Fruit fly (Drosophila melanogaster): ENCODE measurements around the gene obst-H.

Gene obst-H

DNA sequence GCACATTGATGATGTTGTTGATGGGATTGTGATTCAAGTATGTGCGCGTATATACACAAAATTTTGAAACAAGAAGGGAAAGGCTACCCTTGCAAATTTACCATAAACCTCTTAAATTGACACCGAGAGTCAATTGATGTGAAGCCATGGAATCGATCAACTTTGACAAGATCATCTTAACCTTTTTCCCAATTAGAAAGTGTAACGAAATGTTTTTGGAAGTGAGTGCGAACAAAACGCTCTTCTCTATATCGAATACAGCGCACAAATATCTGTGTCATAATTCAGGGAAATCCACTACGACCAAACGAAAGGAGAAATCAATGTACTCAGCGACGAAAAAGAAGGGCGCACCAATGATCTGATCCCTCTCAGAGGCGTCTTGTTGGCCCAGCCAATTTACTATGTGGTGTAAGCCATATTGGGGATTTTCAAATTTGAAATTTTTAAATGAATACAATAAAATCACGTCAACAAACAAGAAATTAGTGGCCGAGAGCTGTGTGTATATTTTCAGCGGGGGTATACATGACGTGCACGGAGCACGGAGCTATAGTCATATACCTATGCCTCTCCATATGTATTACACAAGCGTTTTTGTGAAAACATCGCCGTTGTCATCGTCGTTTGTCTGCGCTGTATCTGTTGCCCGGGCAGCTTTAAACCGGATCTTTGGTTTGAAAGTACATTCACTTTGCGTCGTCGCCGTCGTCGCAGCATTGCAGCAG lies 4.5 kb upstream of the obst-H start (continued):
- TF ChIP-seq Dfd (GFP tag; optimal IDR thresholded peaks at IDR 0.05) (no peak), dysf (GFP tag; IDR thresholded peaks at IDR 0.05) (peak; percentile 53), CG17328 (GFP tag; IDR thresholded peaks at IDR 0.05) (peak; percentile 20; the same call in 1 of the 2 replicates), pum (GFP tag; optimal IDR thresholded peaks at IDR 0.05) (peak; percentile 19), lilli (GFP tag; optimal IDR thresholded peaks at IDR 0.05) (peak; percentile 29), CG17361 (GFP tag; IDR thresholded peaks at IDR 0.05) (no peak), tap (tag; optimal IDR thresholded peaks at IDR 0.05) (peak; percentile 43), CG17802 (tag; optimal IDR thresholded peaks at IDR 0.05) (peak; percentile 46), dpn (GFP tag; optimal IDR thresholded peaks at IDR 0.05) (peak in 1 of 2 experiments; percentile 4), CG15011 (GFP tag; optimal IDR thresholded peaks at IDR 0.05) (no peak), CG12155 (GFP tag; optimal IDR thresholded peaks at IDR 0.05) (peak; percentile 1), CG6272 (GFP tag; IDR thresholded peaks at IDR 0.05) (no peak), phol (tag; optimal IDR thresholded peaks at IDR 0.05) (peak; percentile 10), CG7357 (GFP tag; IDR thresholded peaks at IDR 0.05) (0 out of 3 replicates have a peak, but pooled peaks have one; percentile 8), Ravus (GFP tag; IDR thresholded peaks at IDR 0.05) (no peak), BEAF-32 (GFP tag; optimal IDR thresholded peaks at IDR 0.05) (no peak), insv (GFP tag; optimal IDR thresholded peaks at IDR 0.05) (no peak), CG10654 (GFP tag; optimal IDR thresholded peaks at IDR 0.05) (no peak), gce (GFP tag; IDR thresholded peaks at IDR 0.05) (peak; percentile 8; the same call in 1 of the 3 replicates), Trl (optimal IDR thresholded peaks at IDR 0.05) (peak; percentile 11 to 17), Trl (GFP tag; optimal IDR thresholded peaks at IDR 0.05) (peak; percentile 56), fd102C (GFP tag; optimal IDR thresholded peaks at IDR 0.05) (no peak), CG8765 (GFP tag; IDR thresholded peaks at IDR 0.05) (no peak), CG1603 (tag; optimal IDR thresholded peaks at IDR 0.05) (peak; percentile 36), CG6254 (GFP tag; optimal IDR thresholded peaks at IDR 0.05) (no peak), CG42726 (GFP tag; IDR thresholded peaks at IDR 0.05; ENCODE audit: partially characterized antibody) (no peak), CG34224 (GFP tag; IDR thresholded peaks at IDR 0.05; ENCODE audit: partially characterized antibody) (no peak), lmd (GFP tag; IDR thresholded peaks at IDR 0.05) (peak; percentile 16; the same call in 1 of the 2 replicates), CG17186 (GFP tag; optimal IDR thresholded peaks at IDR 0.05) (peak; percentile 30), CG17568 (GFP tag; optimal IDR thresholded peaks at IDR 0.05) (peak; percentile 11), Xrp1 (GFP tag; IDR thresholded peaks at IDR 0.05) (peak; percentile 50), bigmax (GFP tag; optimal IDR thresholded peaks at IDR 0.05) (no peak), CG8290 (GFP tag; optimal IDR thresholded peaks at IDR 0.05) (no peak), CG8290 (tag; optimal IDR thresholded peaks at IDR 0.05) (peak in 1 of 2 experiments; percentile 40), D19A (tag; optimal IDR thresholded peaks at IDR 0.05) (peak; percentile 75), mirr (GFP tag; optimal IDR thresholded peaks at IDR 0.05) (no peak), bowl (GFP tag; IDR thresholded peaks at IDR 0.05) (no peak)

DNA sequence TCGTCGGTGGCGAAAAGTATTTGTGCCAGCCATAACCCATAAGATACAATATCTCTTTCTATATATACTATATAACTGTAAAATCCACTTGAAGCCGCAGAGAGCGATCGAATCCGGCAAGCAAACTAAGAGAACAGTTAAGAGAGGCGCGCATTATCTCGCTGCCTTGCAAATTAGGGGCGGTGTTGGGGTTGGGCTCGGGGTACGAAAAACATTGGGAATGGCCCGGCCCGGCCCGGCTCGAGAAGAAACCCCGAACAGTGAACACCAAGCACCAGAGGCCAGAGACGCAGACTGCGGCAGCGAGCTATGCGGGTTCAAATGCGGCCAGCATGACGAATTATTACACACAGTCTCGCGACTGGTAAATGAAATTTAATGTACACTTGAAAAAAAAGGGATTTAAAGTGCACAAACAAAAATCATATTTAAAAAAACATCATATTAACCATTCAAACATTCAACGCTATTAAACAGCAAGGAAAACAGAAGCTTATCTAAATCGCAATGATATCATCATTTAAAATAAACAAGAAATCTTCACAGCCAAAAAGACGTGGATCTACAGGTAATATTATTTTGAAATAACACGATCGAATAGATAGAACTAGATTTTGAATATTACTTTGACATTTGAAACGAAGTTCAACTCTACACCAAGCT lies 3.5 kb upstream of the obst-H start:
- peak; percentile 89 for TF ChIP-seq CG3163 (GFP tag; optimal IDR thresholded peaks at IDR 0.05)
- peak; percentile 57 for TF ChIP-seq CG10979 (tag; optimal IDR thresholded peaks at IDR 0.05)
- TF ChIP-seq Ssrp (tag; optimal IDR thresholded peaks at IDR 0.05): no peak
- peak; percentile 68 for TF ChIP-seq CG9727 (GFP tag; optimal IDR thresholded peaks at IDR 0.05)
- TF ChIP-seq unpg (GFP tag; optimal IDR thresholded peaks at IDR 0.05): no peak
- peak; percentile 63 for TF ChIP-seq slbo (GFP tag; IDR thresholded peaks at IDR 0.05)
- TF ChIP-seq ttk (GFP tag; IDR thresholded peaks at IDR 0.05): peak; percentile 54
- TF ChIP-seq Dbx (GFP tag; IDR thresholded peaks at IDR 0.05): 0 out of 3 replicates have a peak, but pooled peaks have one; percentile 24
- TF ChIP-seq dmrt11E (tag; optimal IDR thresholded peaks at IDR 0.05): no peak
- no peak for TF ChIP-seq CG33213 (GFP tag; optimal IDR thresholded peaks at IDR 0.05)
- peak; percentile 59; the same call in 1 of the 2 replicates for TF ChIP-seq CG14014 (GFP tag; IDR thresholded peaks at IDR 0.05)
- no peak for TF ChIP-seq maf-S (GFP tag; optimal IDR thresholded peaks at IDR 0.05)
- 0 out of 2 replicates have a peak, but pooled peaks have one; percentile 34 for TF ChIP-seq sob (GFP tag; IDR thresholded peaks at IDR 0.05)
- peak; percentile 35; the same call in 1 of the 2 replicates for TF ChIP-seq CG10366 (GFP tag; IDR thresholded peaks at IDR 0.05)

All from whole organism, embryonic.